Worm (Caenorhabditis elegans): ENCODE measurements around the gene F48G7.5.

DNA sequence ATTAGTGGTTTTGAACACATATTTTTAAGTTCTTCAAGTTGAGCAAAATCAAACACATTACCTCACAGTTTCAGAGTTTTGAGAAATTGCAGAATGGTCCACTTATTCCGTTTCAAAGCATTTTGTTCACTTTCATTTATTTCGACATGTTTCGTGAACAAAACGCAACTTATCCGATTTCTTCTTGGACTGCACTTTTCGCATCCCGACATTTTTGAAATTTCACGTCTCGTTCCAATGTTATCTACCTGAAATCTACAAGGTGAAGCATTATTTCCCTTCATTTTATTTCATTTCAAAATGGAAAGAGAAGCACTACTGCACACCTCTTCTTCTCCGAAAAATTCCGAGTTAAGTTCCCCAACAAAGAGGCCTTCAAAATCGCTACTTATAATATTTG lies 32.6 kb downstream of the F48G7.5 start, which contains the start of gene ZK488.6:
- TF ChIP-seq zag-1 (tag; optimal IDR thresholded peaks at IDR 0.05), result no peak
- TF ChIP-seq skn-1 (tag; optimal IDR thresholded peaks at IDR 0.05), result no peak
- no peak for TF ChIP-seq nhr-76 (tag; optimal IDR thresholded peaks at IDR 0.05)
- TF ChIP-seq nhr-12 (tag; optimal IDR thresholded peaks at IDR 0.05), result no peak
- no peak for TF ChIP-seq nhr-237 (tag; optimal IDR thresholded peaks at IDR 0.05)
- TF ChIP-seq nhr-28 (tag; optimal IDR thresholded peaks at IDR 0.05), result no peak
- no peak for TF ChIP-seq unc-62 (GFP tag; optimal IDR thresholded peaks at IDR 0.05)
- TF ChIP-seq pqm-1 (tag; optimal IDR thresholded peaks at IDR 0.05), result no peak
- no peak for TF ChIP-seq nhr-77 (tag; optimal IDR thresholded peaks at IDR 0.05)
- no peak for TF ChIP-seq unc-39 (tag; optimal IDR thresholded peaks at IDR 0.05)
- no peak for TF ChIP-seq R02D3.7 (tag; optimal IDR thresholded peaks at IDR 0.05)
- no peak for TF ChIP-seq pha-4 (tag; optimal IDR thresholded peaks at IDR 0.05)

Data from whole organism, L3 larva.